Worm (Caenorhabditis elegans) whole organism, L2 larva: ENCODE results near the gene ZK105.6.
"Not testable (repeated sequence)": the region's sequence is repeated elsewhere in the genome, so short reads cannot be mapped to it uniquely, and the experiment has no call there.

ENCODE experiments used
- C34F6.9 ChIP-seq: fragments of 150-350 bp; optimal IDR thresholded peaks from 2 replicates; lab custom pipeline; 2014; ENCODE audit warnings: missing biosample characterization, missing genetic modification characterization
- F13H6.1 ChIP-seq: sonication (generic microtip); optimal IDR thresholded peaks from 2 replicates; lab custom pipeline; 2016; ENCODE audit warnings: missing genetic modification characterization, missing compliant biosample characterization
- R02D3.7 ChIP-seq: fragments of 150-350 bp; optimal IDR thresholded peaks from 2 replicates; lab custom pipeline; 2014; ENCODE audit warnings: missing biosample characterization, missing genetic modification characterization
- ZK546.5 ChIP-seq: sonication (generic microtip); optimal IDR thresholded peaks from 2 replicates; lab custom pipeline; 2017; ENCODE audit warnings: missing biosample characterization, missing genetic modification characterization
- alr-1 ChIP-seq: fragments of 150-350 bp; optimal IDR thresholded peaks from 2 replicates; lab custom pipeline; 2014; ENCODE audit warnings: missing biosample characterization, missing genetic modification characterization
- aly-2 ChIP-seq: fragments of 150-350 bp; optimal IDR thresholded peaks from 2 replicates; lab custom pipeline; 2014; ENCODE audit warnings: missing biosample characterization, missing genetic modification characterization
- ama-1 ChIP-seq: fragments of 150-350 bp; optimal IDR thresholded peaks from 2 replicates; lab custom pipeline; 2018; ENCODE audit warnings: inconsistent platforms
- crh-2 ChIP-seq: sonication (generic microtip); optimal IDR thresholded peaks from 2 replicates; lab custom pipeline; 2017; ENCODE audit warnings: missing biosample characterization, missing genetic modification characterization
- dmd-4 ChIP-seq: sonication (generic microtip); optimal IDR thresholded peaks from 2 replicates; lab custom pipeline; 2017; ENCODE audit warnings: missing biosample characterization, missing genetic modification characterization
- egl-27 ChIP-seq: sonication (generic microtip); optimal IDR thresholded peaks from 3 replicates; lab custom pipeline; 2017; ENCODE audit warnings: missing biosample characterization, missing genetic modification reagents, missing genetic modification characterization
- elt-3 ChIP-seq: sonication (generic microtip); optimal IDR thresholded peaks from 2 replicates; lab custom pipeline; 2017; ENCODE audit warnings: missing biosample characterization, missing genetic modification characterization
- fos-1 ChIP-seq: fragments of 150-350 bp; optimal IDR thresholded peaks from 2 replicates; lab custom pipeline; 2014; ENCODE audit warnings: missing biosample characterization, missing genetic modification characterization
- gmeb-1 ChIP-seq: fragments of 150-350 bp; optimal IDR thresholded peaks from 2 replicates; lab custom pipeline; 2014; ENCODE audit warnings: missing biosample characterization, missing genetic modification characterization
- lin-11 ChIP-seq: fragments of 150-350 bp; sonication (generic microtip); optimal IDR thresholded peaks from 2 replicates; lab custom pipeline; 2014; ENCODE audit warnings: missing biosample characterization, missing genetic modification characterization, inconsistent platforms, mixed read lengths
- lin-13 ChIP-seq: fragments of 150-350 bp; optimal IDR thresholded peaks from 2 replicates; lab custom pipeline; 2014; ENCODE audit warnings: missing biosample characterization, missing genetic modification reagents, missing genetic modification characterization
- lin-39 ChIP-seq: fragments of 150-350 bp; optimal IDR thresholded peaks from 2 replicates; lab custom pipeline; 2014; ENCODE audit warnings: missing biosample characterization, missing genetic modification reagents, missing genetic modification characterization
- lsy-2 ChIP-seq, 2 experiments: fragments of 150-350 bp in 1 of 2; sonication (generic microtip) in 1 of 2; optimal IDR thresholded peaks; 2 replicates each; lab custom pipeline; 2014 to 2017; ENCODE audit warnings: missing biosample characterization in 2 of 2, missing genetic modification characterization in 2 of 2
- mab-5 ChIP-seq: fragments of 150-350 bp; optimal IDR thresholded peaks from 2 replicates; lab custom pipeline; 2014; ENCODE audit warnings: missing biosample characterization, missing genetic modification characterization
- mbf-1 ChIP-seq: sonication (generic microtip); optimal IDR thresholded peaks from 2 replicates; lab custom pipeline; 2017; ENCODE audit warnings: missing biosample characterization, missing genetic modification characterization
- mdl-1 ChIP-seq, 2 experiments: fragments of 150-350 bp in 1 of 2; sonication (generic microtip) in 1 of 2; optimal IDR thresholded peaks; 2 replicates each; lab custom pipeline; 2017; ENCODE audit warnings: missing biosample characterization in 2 of 2, missing genetic modification characterization in 2 of 2
- nhr-10 ChIP-seq: sonication (generic microtip); optimal IDR thresholded peaks from 2 replicates; lab custom pipeline; 2017; ENCODE audit warnings: missing biosample characterization, missing genetic modification characterization
- nhr-21 ChIP-seq: fragments of 150-350 bp; optimal IDR thresholded peaks from 2 replicates; lab custom pipeline; 2014; ENCODE audit warnings: missing biosample characterization, missing genetic modification characterization
- nhr-23 ChIP-seq: fragments of 150-350 bp; optimal IDR thresholded peaks from 2 replicates; lab custom pipeline; 2014; ENCODE audit warnings: missing biosample characterization, missing genetic modification reagents, missing genetic modification characterization
- nhr-237 ChIP-seq: fragments of 150-350 bp; optimal IDR thresholded peaks from 2 replicates; lab custom pipeline; 2014; ENCODE audit warnings: missing biosample characterization, missing genetic modification characterization
- nhr-25 ChIP-seq: fragments of 150-350 bp; sonication (generic microtip); optimal IDR thresholded peaks from 3 replicates; lab custom pipeline; 2014; ENCODE audit warnings: missing biosample characterization, missing genetic modification characterization
- peb-1 ChIP-seq: fragments of 150-350 bp; optimal IDR thresholded peaks from 2 replicates; lab custom pipeline; 2014; ENCODE audit warnings: missing biosample characterization, missing genetic modification characterization
- sem-4 ChIP-seq: fragments of 150-350 bp; optimal IDR thresholded peaks from 2 replicates; lab custom pipeline; 2014; ENCODE audit warnings: missing biosample characterization, missing genetic modification reagents, missing genetic modification characterization
- skn-1 ChIP-seq: sonication (generic microtip); optimal IDR thresholded peaks from 2 replicates; lab custom pipeline; 2017; ENCODE audit warnings: missing biosample characterization, missing genetic modification characterization
- sma-3 ChIP-seq: sonication (generic microtip); optimal IDR thresholded peaks from 2 replicates; lab custom pipeline; 2016; ENCODE audit warnings: missing genetic modification reagents, missing genetic modification characterization, missing compliant biosample characterization
- sma-9 ChIP-seq, 2 experiments: fragments of 150-350 bp in 1 of 2; sonication (generic microtip) in 1 of 2; optimal IDR thresholded peaks; 2 replicates each; lab custom pipeline; 2014 to 2016; ENCODE audit warnings: missing genetic modification characterization in 2 of 2, mild to moderate bottlenecking in 1 of 2, missing biosample characterization in 1 of 2, missing compliant biosample characterization in 1 of 2, missing genetic modification reagents in 1 of 2, moderate library complexity in 1 of 2
- snpc-4 ChIP-seq: fragments of 150-350 bp; optimal IDR thresholded peaks from 2 replicates; lab custom pipeline; 2014; ENCODE audit warnings: missing biosample characterization, missing genetic modification characterization
- unc-39 ChIP-seq: fragments of 150-350 bp; optimal IDR thresholded peaks from 2 replicates; lab custom pipeline; 2014; ENCODE audit warnings: missing biosample characterization, missing genetic modification characterization
- unc-55 ChIP-seq: fragments of 150-350 bp; sonication (generic microtip); optimal IDR thresholded peaks from 3 replicates; lab custom pipeline; 2014; ENCODE audit warnings: missing biosample characterization, missing genetic modification reagents, missing genetic modification characterization
- unc-62 ChIP-seq: fragments of 150-350 bp; optimal IDR thresholded peaks from 2 replicates; lab custom pipeline; 2014; ENCODE audit warnings: missing biosample characterization, missing genetic modification reagents, missing genetic modification characterization
- zag-1 ChIP-seq: fragments of 150-350 bp; optimal IDR thresholded peaks from 2 replicates; lab custom pipeline; 2014; ENCODE audit warnings: missing biosample characterization, missing genetic modification characterization
- ztf-4 ChIP-seq: fragments of 150-350 bp; optimal IDR thresholded peaks from 2 replicates; lab custom pipeline; 2014; ENCODE audit warnings: missing biosample characterization, missing genetic modification characterization

ZK105.6 gene

DNA sequence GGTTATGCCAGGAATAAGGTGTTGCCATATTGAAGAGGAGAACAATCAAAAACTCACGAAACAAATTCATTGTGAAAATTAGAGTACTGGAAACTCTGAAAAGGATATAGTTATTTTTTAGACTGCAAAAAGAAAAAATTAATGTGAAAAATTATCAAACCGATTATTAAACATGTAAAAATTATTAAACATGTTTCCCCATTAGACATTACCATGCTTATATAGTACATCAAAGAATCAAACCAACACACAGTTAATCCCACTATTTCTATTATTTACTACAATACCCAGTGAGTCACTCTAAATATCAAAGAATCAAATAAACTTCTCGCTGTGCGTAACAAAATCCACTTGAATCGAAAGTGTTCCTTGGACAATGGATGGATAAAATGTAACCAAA lies 10.8 kb downstream of the ZK105.6 start, which contains the start of gene ZK105.13:
Gene ZK105.13 (minus strand): TSS at position 101 of the 400 bp plus-strand sequence.
- TF ChIP-seq ZK546.5 (tag; lab: Kevin White, UChicago) (no peak), nhr-10 (no peak), aly-2 (tag; lab: Kevin White, UChicago) (no peak), lin-11 (tag; lab: Kevin White, UChicago) (no peak)

DNA sequence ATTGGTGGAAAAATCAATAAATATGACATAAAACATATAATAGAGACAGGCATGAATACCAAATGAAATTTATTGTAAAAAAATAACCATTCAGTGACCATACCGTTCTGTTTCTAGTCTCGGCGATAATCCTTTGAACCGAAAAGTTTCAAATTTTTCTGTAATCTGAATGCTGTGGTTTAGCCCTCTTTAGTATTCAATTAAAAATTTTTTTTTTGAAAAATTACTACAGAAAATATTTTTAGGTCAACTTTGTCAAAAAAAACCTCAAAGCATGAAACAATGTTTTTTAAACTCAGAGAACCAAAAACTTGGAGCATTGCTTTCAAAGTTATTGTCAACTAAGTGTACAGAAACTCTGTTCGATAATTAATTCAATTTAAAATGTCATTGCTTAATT lies 15.3 kb downstream of the ZK105.6 start, which contains the start of gene ZK105.11:
Gene ZK105.11 (minus strand): TSS at position 101 of the 400 bp plus-strand sequence.
- TF ChIP-seq ZK546.5 (tag; lab: Kevin White, UChicago) (no peak), aly-2 (tag; lab: Kevin White, UChicago) (no peak), nhr-21 (tag; lab: Kevin White, UChicago) (no peak), egl-27 (tag; lab: Kevin White, UChicago) (no peak), snpc-4 (tag; lab: Kevin White, UChicago) (no peak), crh-2 (tag; lab: Kevin White, UChicago) (no peak), nhr-23 (tag; lab: Kevin White, UChicago) (no peak), nhr-10 (no peak), lin-11 (tag; lab: Kevin White, UChicago) (no peak), unc-39 (tag; lab: Kevin White, UChicago) (no peak), gmeb-1 (tag; lab: Kevin White, UChicago) (no peak), lin-13 (GFP tag; lab: Kevin White, UChicago) (no peak), dmd-4 (tag; lab: Kevin White, UChicago) (no peak), C34F6.9 (tag; lab: Kevin White, UChicago) (no peak)

DNA sequence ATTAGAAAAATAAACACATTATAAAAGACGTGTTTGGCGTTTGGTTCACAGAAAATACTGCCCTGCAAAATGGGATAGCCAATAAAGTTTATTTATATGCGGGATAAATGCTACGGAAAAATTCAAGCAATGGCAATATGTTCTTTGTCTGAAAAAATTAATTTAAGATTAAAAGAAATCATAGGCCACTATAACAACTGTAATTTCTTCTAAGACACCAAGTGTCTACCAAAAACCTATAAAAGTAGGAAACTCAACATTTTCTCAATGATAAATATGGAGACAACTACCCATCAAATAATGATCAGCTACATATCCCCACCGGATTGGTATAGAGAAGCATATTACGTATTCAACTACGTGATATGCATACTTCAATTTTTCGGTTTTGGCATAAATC lies 18.6 kb downstream of the ZK105.6 start, which contains the start of gene srw-3:
Gene srw-3 (plus strand): TSS at position 301 of the 400 bp plus-strand sequence.
- no peak for TF ChIP-seq elt-3 (tag; lab: Kevin White, UChicago)
- TF ChIP-seq skn-1, result no peak
- no peak for TF ChIP-seq gmeb-1 (tag; lab: Kevin White, UChicago)
- no peak for TF ChIP-seq R02D3.7 (tag; lab: Kevin White, UChicago)
- TF ChIP-seq lin-11 (tag; lab: Kevin White, UChicago), result no peak

DNA sequence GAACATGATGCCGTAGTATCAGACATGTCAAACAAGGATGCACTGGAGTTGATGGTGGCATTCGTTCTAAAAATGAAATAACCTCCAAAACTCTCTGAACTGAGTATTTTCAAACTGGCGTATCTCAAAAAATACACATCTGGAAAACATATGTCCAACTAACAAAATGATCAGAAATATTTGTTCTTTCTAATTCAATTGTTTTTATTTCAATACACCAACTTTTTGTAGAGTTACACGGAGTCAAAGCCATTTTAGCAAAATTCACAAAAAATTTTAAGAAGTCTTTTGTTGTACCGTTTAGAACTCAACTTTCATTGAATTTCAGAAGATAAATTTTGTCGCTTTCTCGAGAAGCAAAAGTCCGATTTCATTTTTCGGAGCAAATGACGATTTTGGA lies 20.3 kb downstream of the ZK105.6 start, which contains the start of gene srsx-40:
Gene srsx-40 (minus strand): TSS at position 101 of the 400 bp plus-strand sequence.
- TF ChIP-seq nhr-23 (tag; lab: Kevin White, UChicago); unc-55 (GFP tag; lab: Kevin White, UChicago); dmd-4 (tag; lab: Kevin White, UChicago): not testable (repeated sequence)

ce11 chrV:7696842-7697241 lies 27.0 kb downstream of the ZK105.6 start, which contains the start of gene ZK105.3:
Gene ZK105.3, plus strand, starts transcription at chrV:7697142.
- no peak for TF ChIP-seq nhr-23 (tag; lab: Kevin White, UChicago)
- no peak for TF ChIP-seq crh-2 (tag; lab: Kevin White, UChicago)
- TF ChIP-seq mdl-1 (tag; optimal IDR thresholded peaks at IDR 0.05; lab: Kevin White, UChicago), result no peak
- TF ChIP-seq mab-5, result no peak
- no peak for TF ChIP-seq ama-1 (lab: Kevin White, UChicago)
- no peak for TF ChIP-seq nhr-237 (tag; lab: Kevin White, UChicago)
- no peak for TF ChIP-seq F13H6.1 (tag; lab: Kevin White, UChicago)
- no peak for TF ChIP-seq zag-1
- no peak for TF ChIP-seq C34F6.9 (tag; lab: Kevin White, UChicago)
- no peak for TF ChIP-seq lsy-2 (tag; optimal IDR thresholded peaks at IDR 0.05; lab: Kevin White, UChicago)
- TF ChIP-seq sma-9 (GFP tag; optimal IDR thresholded peaks at IDR 0.05; lab: Kevin White, UChicago), result no peak
- no peak for TF ChIP-seq sma-9 (tag; optimal IDR thresholded peaks at IDR 0.05; lab: Kevin White, UChicago)
- no peak for TF ChIP-seq alr-1 (tag; lab: Kevin White, UChicago)
- TF ChIP-seq aly-2 (tag; lab: Kevin White, UChicago), result no peak
- no peak for TF ChIP-seq lin-39 (tag; lab: Kevin White, UChicago)
- TF ChIP-seq lin-11 (tag; lab: Kevin White, UChicago), result no peak
- TF ChIP-seq mbf-1 (tag; lab: Kevin White, UChicago), result no peak
- no peak for TF ChIP-seq lin-13 (GFP tag; lab: Kevin White, UChicago)
- no peak for TF ChIP-seq nhr-21 (tag; lab: Kevin White, UChicago)

DNA sequence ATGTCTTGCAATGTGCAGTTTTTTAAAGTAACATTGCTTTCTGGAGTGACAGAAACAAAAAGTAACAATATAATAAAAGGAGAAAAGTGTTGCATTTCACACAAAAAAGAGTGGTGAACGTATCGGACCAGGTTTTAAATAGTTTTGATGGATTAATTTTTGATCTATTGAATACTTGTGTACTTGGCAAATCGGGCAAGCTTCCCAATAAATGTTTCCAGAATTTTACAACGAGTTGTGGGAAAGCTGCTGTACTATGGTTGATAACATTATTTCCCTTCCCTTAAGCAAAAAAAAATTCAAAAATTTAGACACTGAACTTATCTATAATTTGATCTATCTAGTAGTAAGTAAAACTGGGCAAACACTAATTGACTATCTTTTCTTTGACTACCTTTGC lies 30.5 kb downstream of the ZK105.6 start, which contains the start of gene C12D5.10:
Gene C12D5.10 (minus strand): TSS at position 101 of the 400 bp plus-strand sequence.
- TF ChIP-seq sem-4 (tag; lab: Kevin White, UChicago) (no peak), unc-55 (GFP tag; lab: Kevin White, UChicago) (no peak), nhr-237 (tag; lab: Kevin White, UChicago) (no peak), dmd-4 (tag; lab: Kevin White, UChicago) (no peak), peb-1 (tag; lab: Kevin White, UChicago) (no peak), nhr-25 (tag; lab: Kevin White, UChicago) (no peak), skn-1 (no peak), ztf-4 (tag; lab: Kevin White, UChicago) (no peak), unc-62 (GFP tag; lab: Kevin White, UChicago) (no peak), sma-3 (GFP tag; lab: Kevin White, UChicago) (no peak), fos-1 (no peak), alr-1 (tag; lab: Kevin White, UChicago) (no peak), nhr-23 (tag; lab: Kevin White, UChicago) (no peak)
